Worm (Caenorhabditis elegans): ENCODE results near the gene ugt-2.

DNA sequence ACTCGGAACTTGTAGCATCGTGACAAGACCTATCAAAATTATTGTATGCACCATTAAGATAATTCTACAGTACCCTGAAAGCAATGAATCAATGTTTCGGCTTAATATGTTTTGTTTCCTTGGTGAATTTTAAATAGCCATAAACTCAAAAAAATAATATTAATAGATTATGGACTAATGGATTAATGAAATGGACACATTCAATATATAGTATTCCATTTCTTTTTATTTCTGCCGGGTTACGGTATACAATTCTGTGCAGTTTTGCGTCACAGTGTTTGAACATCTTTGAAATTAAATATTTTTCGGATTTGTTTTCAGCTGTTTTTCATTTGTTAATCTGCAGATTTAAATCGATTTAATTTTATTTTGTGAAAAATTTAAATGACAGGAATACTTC is 38.0 kb downstream of the ugt-2 start, which contains the start of gene set-22:
- TF ChIP-seq ZK546.5 (tag; optimal IDR thresholded peaks at IDR 0.05) (no peak), nhr-23 (tag; optimal IDR thresholded peaks at IDR 0.05) (no peak), nhr-77 (tag; optimal IDR thresholded peaks at IDR 0.05) (no peak), unc-62 (GFP tag; optimal IDR thresholded peaks at IDR 0.05) (no peak), nhr-237 (tag; optimal IDR thresholded peaks at IDR 0.05) (no peak), lin-15B (tag; optimal IDR thresholded peaks at IDR 0.05) (no peak), snpc-4 (tag; optimal IDR thresholded peaks at IDR 0.05) (no peak), pha-4 (tag; optimal IDR thresholded peaks at IDR 0.05) (no peak), hmg-11 (tag; optimal IDR thresholded peaks at IDR 0.05) (no peak), ama-1 (optimal IDR thresholded peaks at IDR 0.05) (no peak)
